Fruit fly (Drosophila melanogaster): ENCODE results near the gene eIF2beta.

eIF2beta gene

DNA sequence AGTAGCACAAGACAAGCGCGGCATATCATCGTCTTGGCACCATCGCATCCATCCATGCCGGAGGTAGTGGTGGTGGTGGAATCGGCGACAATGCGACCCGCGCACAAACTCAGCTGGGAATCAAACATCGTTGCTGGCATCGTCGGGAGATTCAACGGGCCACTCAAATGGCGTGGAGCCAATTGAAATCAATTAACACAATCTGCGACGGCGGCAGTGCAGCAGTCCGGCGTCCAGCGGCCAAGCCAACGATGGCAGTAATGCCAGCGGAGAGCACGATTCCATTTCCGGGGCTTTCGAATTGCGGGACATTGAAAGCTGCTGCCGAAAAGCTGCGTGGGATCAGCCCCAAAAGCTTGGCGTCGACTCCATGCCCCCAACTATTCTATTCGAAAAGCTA is 19.0 kb downstream of the eIF2beta start, which contains the start of gene CG10654:
Gene CG10654 (minus strand): TSS at position 270 of the 400 bp plus-strand sequence.
- TF ChIP-seq al (GFP tag; IDR thresholded peaks at IDR 0.05) (no peak), ci (GFP tag; IDR thresholded peaks at IDR 0.05) (peak; percentile 60; the same call in 2 of the 3 replicates), Gug (GFP tag; IDR thresholded peaks at IDR 0.05) (no peak), CG1529 (GFP tag; optimal IDR thresholded peaks at IDR 0.05) (no peak), CG30403 (GFP tag; optimal IDR thresholded peaks at IDR 0.05) (no peak), CG9817 (tag; optimal IDR thresholded peaks at IDR 0.05) (no peak), CG3407 (GFP tag; optimal IDR thresholded peaks at IDR 0.05) (no peak), CG15514 (GFP tag; optimal IDR thresholded peaks at IDR 0.05) (peak; percentile 28), Hr78 (GFP tag; optimal IDR thresholded peaks at IDR 0.05) (no peak), Ets65A (GFP tag) (no peak), E2f2 (GFP tag; IDR thresholded peaks at IDR 0.05) (peak; percentile 10; the same call in 1 of the 2 replicates), CG18599 (GFP tag; optimal IDR thresholded peaks at IDR 0.05) (peak; percentile 37), sens (GFP tag) (peak; percentile 51), CG12299 (tag; optimal IDR thresholded peaks at IDR 0.05) (no peak), CG6791 (GFP tag; IDR thresholded peaks at IDR 0.05; ENCODE audit: partially characterized antibody) (0 out of 3 replicates have a peak, but pooled peaks have one; percentile 38), trem (tag; optimal IDR thresholded peaks at IDR 0.05) (no peak), gce (GFP tag; IDR thresholded peaks at IDR 0.05) (no peak), CG7987 (GFP tag; optimal IDR thresholded peaks at IDR 0.05) (peak; percentile 33), lmd (GFP tag; IDR thresholded peaks at IDR 0.05) (no peak), pb (GFP tag; optimal IDR thresholded peaks at IDR 0.05) (peak; percentile 9), CG10543 (GFP tag; optimal IDR thresholded peaks at IDR 0.05) (no peak), insv (GFP tag; optimal IDR thresholded peaks at IDR 0.05) (no peak), run (tag; optimal IDR thresholded peaks at IDR 0.05) (no peak), CG11085 (GFP tag; IDR thresholded peaks at IDR 0.05) (no peak), ftz-f1 (GFP tag; optimal IDR thresholded peaks at IDR 0.05) (no peak), wek (GFP tag; optimal IDR thresholded peaks at IDR 0.05) (no peak), br (optimal IDR thresholded peaks at IDR 0.05) (no peak), Lim3 (GFP tag; IDR thresholded peaks at IDR 0.05) (no peak), Hr3 (GFP tag; optimal IDR thresholded peaks at IDR 0.05) (no peak), Fer1 (GFP tag; optimal IDR thresholded peaks at IDR 0.05) (peak; percentile 41), B-H2 (GFP tag; optimal IDR thresholded peaks at IDR 0.05) (no peak), CG6272 (GFP tag; IDR thresholded peaks at IDR 0.05) (no peak), fd96Cb (tag; optimal IDR thresholded peaks at IDR 0.05) (no peak), row (GFP tag; IDR thresholded peaks at IDR 0.05) (no peak), cwo (GFP tag; optimal IDR thresholded peaks at IDR 0.05) (no peak), sd (tag; optimal IDR thresholded peaks at IDR 0.05) (no peak), zen2 (GFP tag; IDR thresholded peaks at IDR 0.05; ENCODE audit: partially characterized antibody) (no peak), pan (optimal IDR thresholded peaks at IDR 0.05) (no peak), pan (GFP tag; optimal IDR thresholded peaks at IDR 0.05 in 1 of 2, IDR thresholded peaks at IDR 0.05 in 1 of 2) (no peak), CG6683 (GFP tag; optimal IDR thresholded peaks at IDR 0.05) (peak; percentile 4), fd3F (GFP tag; optimal IDR thresholded peaks at IDR 0.05) (no peak), bab2 (GFP tag; optimal IDR thresholded peaks at IDR 0.05) (no peak), Sox100B (GFP tag; optimal IDR thresholded peaks at IDR 0.05) (no peak), scrt (GFP tag; optimal IDR thresholded peaks at IDR 0.05) (no peak), CG10654 (GFP tag; optimal IDR thresholded peaks at IDR 0.05) (no peak), Dip2 (GFP tag; IDR thresholded peaks at IDR 0.05) (no peak), lov (optimal IDR thresholded peaks at IDR 0.05) (no peak), lov (GFP tag; IDR thresholded peaks at IDR 0.05) (no peak), CG3726 (GFP tag; IDR thresholded peaks at IDR 0.05) (no peak), Rfx (GFP tag; IDR thresholded peaks at IDR 0.05) (0 out of 2 replicates have a peak, but pooled peaks have one; percentile 18), CG6175 (GFP tag; IDR thresholded peaks at IDR 0.05) (peak; percentile 14; the same call in 1 of the 3 replicates), lilli (GFP tag; optimal IDR thresholded peaks at IDR 0.05) (no peak), CG4404 (GFP tag; IDR thresholded peaks at IDR 0.05) (no peak)
